Fruit fly (Drosophila melanogaster) whole organism, embryonic: ENCODE data around the gene CG14868.

Source experiments
- BtbVII ChIP-seq: fragments of 200-800 bp; sonication (Bioruptor generic); optimal IDR thresholded peaks from 3 replicates; lab custom pipeline; 2017; ENCODE audit warnings: missing biosample characterization, mild to moderate bottlenecking, missing genetic modification characterization
- CG10147 ChIP-seq: fragments of 200-800 bp; sonication (Bioruptor generic); optimal IDR thresholded peaks from 2 replicates; lab custom pipeline; 2019; ENCODE audit warnings: missing biosample characterization, mild to moderate bottlenecking, missing genetic modification characterization, moderate library complexity
- CG10543 ChIP-seq: fragments of 200-800 bp; sonication (Bioruptor generic); optimal IDR thresholded peaks from 3 replicates; lab custom pipeline; 2017; ENCODE audit warnings: missing biosample characterization, mild to moderate bottlenecking, missing genetic modification characterization, moderate library complexity
- CG11696 ChIP-seq: fragments of 200-800 bp; sonication (Bioruptor generic); IDR thresholded peaks from 2 replicates; pipeline ENCODE4 v1.3.6; 2022; ENCODE audit warnings: missing biosample characterization, missing genetic modification characterization
- CG11723 ChIP-seq: fragments of 200-800 bp; sonication (Bioruptor generic); optimal IDR thresholded peaks from 2 replicates; lab custom pipeline; 2017; ENCODE audit warnings: missing biosample characterization, mild to moderate bottlenecking, missing genetic modification characterization
- CG12104 ChIP-seq: fragments of 200-800 bp; sonication (Bioruptor generic); optimal IDR thresholded peaks from 3 replicates; lab custom pipeline; 2016; ENCODE audit warnings: missing biosample characterization, missing genetic modification characterization
- CG12744 ChIP-seq: fragments of 200-800 bp; sonication (Bioruptor generic); optimal IDR thresholded peaks from 2 replicates; lab custom pipeline; 2016; ENCODE audit warnings: missing biosample characterization, missing genetic modification characterization
- CG13894 ChIP-seq: fragments of 200-800 bp; sonication (Bioruptor generic); optimal IDR thresholded peaks from 3 replicates; lab custom pipeline; 2018; ENCODE audit warnings: missing biosample characterization, mild to moderate bottlenecking, missing genetic modification characterization, moderate library complexity
- CG15073 ChIP-seq: fragments of 200-800 bp; sonication (Bioruptor generic); optimal IDR thresholded peaks from 2 replicates; lab custom pipeline; 2016; ENCODE audit warnings: missing biosample characterization, missing genetic modification characterization
- CG31365 ChIP-seq: fragments of 200-800 bp; sonication (Bioruptor generic); optimal IDR thresholded peaks from 2 replicates; lab custom pipeline; 2018; ENCODE audit warnings: missing biosample characterization, mild to moderate bottlenecking, missing genetic modification characterization
- CG31388 ChIP-seq: fragments of 200-800 bp; sonication (Bioruptor generic); optimal IDR thresholded peaks from 2 replicates; lab custom pipeline; 2016; ENCODE audit warnings: missing biosample characterization, missing genetic modification characterization
- CG32772 ChIP-seq: fragments of 200-800 bp; sonication (Bioruptor generic); IDR thresholded peaks from 2 replicates; pipeline ENCODE4 v1.3.6; 2022; ENCODE audit warnings: missing biosample characterization, missing genetic modification characterization
- CG3407 ChIP-seq: fragments of 200-800 bp; sonication (Bioruptor generic); optimal IDR thresholded peaks from 2 replicates; lab custom pipeline; 2018; ENCODE audit warnings: missing biosample characterization, mild to moderate bottlenecking, missing genetic modification characterization
- CG34224 ChIP-seq: fragments of 200-800 bp; sonication (Bioruptor generic); IDR thresholded peaks from 3 replicates; pipeline ENCODE4 v1.3.6; 2022; ENCODE audit warnings: missing biosample characterization, missing genetic modification characterization; ENCODE audit not compliant: partially characterized antibody
- CG3995 ChIP-seq: fragments of 200-800 bp; sonication (Bioruptor generic); optimal IDR thresholded peaks from 3 replicates; lab custom pipeline; 2016; ENCODE audit warnings: missing biosample characterization, missing genetic modification characterization
- CG4282 ChIP-seq: fragments of 200-800 bp; sonication (Bioruptor generic); optimal IDR thresholded peaks from 2 replicates; lab custom pipeline; 2016; ENCODE audit warnings: missing biosample characterization, missing genetic modification characterization
- CG4360 ChIP-seq: fragments of 200-800 bp; sonication (Bioruptor generic); IDR thresholded peaks from 2 replicates; pipeline ENCODE4 v1.3.6; 2022; ENCODE audit warnings: missing biosample characterization, missing genetic modification characterization
- CG43689 ChIP-seq: fragments of 200-800 bp; sonication (Bioruptor generic); IDR thresholded peaks from 2 replicates; pipeline ENCODE4 v1.3.6; 2022; ENCODE audit warnings: missing biosample characterization, missing genetic modification characterization
- CG5180 ChIP-seq: fragments of 200-800 bp; sonication (Bioruptor generic); optimal IDR thresholded peaks from 3 replicates; lab custom pipeline; 2017; ENCODE audit warnings: missing biosample characterization, missing genetic modification characterization, mild to moderate bottlenecking, moderate library complexity, missing genetic modification reagents
- CG6175 ChIP-seq: fragments of 200-800 bp; sonication (Bioruptor generic); IDR thresholded peaks from 3 replicates; pipeline ENCODE4 v1.3.6; 2022; ENCODE audit warnings: missing biosample characterization, missing genetic modification characterization
- CG6791 ChIP-seq: fragments of 200-800 bp; sonication (Bioruptor generic); IDR thresholded peaks from 3 replicates; pipeline ENCODE4 v1.3.6; 2022; ENCODE audit warnings: missing biosample characterization, missing genetic modification characterization; ENCODE audit not compliant: partially characterized antibody
- CG6854 ChIP-seq: fragments of 200-800 bp; sonication (Bioruptor generic); optimal IDR thresholded peaks from 3 replicates; lab custom pipeline; 2017; ENCODE audit warnings: missing biosample characterization, mild to moderate bottlenecking, missing genetic modification characterization
- CoRest ChIP-seq: fragments of 200-800 bp; sonication (Bioruptor generic); optimal IDR thresholded peaks from 3 replicates; lab custom pipeline; 2018; ENCODE audit warnings: missing biosample characterization, mild to moderate bottlenecking, missing genetic modification characterization, moderate library complexity
- D ChIP-seq, 2 experiments: fragments of 200-800 bp in 1 of 2; fragments of >200 bp in 1 of 2; sonication (Bioruptor generic) in 1 of 2; optimal IDR thresholded peaks; 2 replicates in 1 of 2; 3 replicates in 1 of 2; lab custom pipeline; 2017; ENCODE audit warnings: mild to moderate bottlenecking in 1 of 2, missing biosample characterization in 1 of 2, missing genetic modification characterization in 1 of 2, missing genetic modification reagents in 1 of 2
- HmgD ChIP-seq: fragments of 200-800 bp; sonication (Bioruptor generic); optimal IDR thresholded peaks from 3 replicates; lab custom pipeline; 2016; ENCODE audit warnings: missing biosample characterization, missing genetic modification characterization
- Jarid2 ChIP-seq: fragments of 200-800 bp; sonication (Bioruptor generic); optimal IDR thresholded peaks from 3 replicates; lab custom pipeline; 2017; ENCODE audit warnings: mild to moderate bottlenecking, missing biosample characterization, missing genetic modification reagents, missing genetic modification characterization
- MESR4 ChIP-seq: fragments of 200-800 bp; sonication (Bioruptor generic); optimal IDR thresholded peaks from 2 replicates; lab custom pipeline; 2018; ENCODE audit warnings: missing biosample characterization, mild to moderate bottlenecking, missing genetic modification characterization, moderate library complexity
- Med ChIP-seq: fragments of 200-800 bp; sonication (Bioruptor generic); peaks from one replicate; lab custom pipeline; 2016; ENCODE audit warnings: missing biosample characterization, missing genetic modification characterization, mild to moderate bottlenecking, inconsistent platforms, moderate library complexity
- NfI ChIP-seq: fragments of 200-800 bp; sonication (Bioruptor generic); optimal IDR thresholded peaks from 3 replicates; lab custom pipeline; 2018; ENCODE audit warnings: missing biosample characterization, mild to moderate bottlenecking, missing genetic modification characterization, moderate library complexity
- Ravus ChIP-seq: fragments of 200-800 bp; sonication (Bioruptor generic); IDR thresholded peaks from 2 replicates; pipeline ENCODE4 v1.3.6; 2022; ENCODE audit warnings: missing biosample characterization, missing genetic modification characterization
- Scr ChIP-seq: fragments of 200-800 bp; sonication (Bioruptor generic); IDR thresholded peaks from 2 replicates; pipeline ENCODE4 v1.3.6; 2022; ENCODE audit warnings: missing biosample characterization, missing genetic modification characterization; ENCODE audit not compliant: partially characterized antibody
- Sox102F ChIP-seq: fragments of 200-800 bp; sonication (Bioruptor generic); optimal IDR thresholded peaks from 2 replicates; lab custom pipeline; 2018; ENCODE audit warnings: missing biosample characterization, mild to moderate bottlenecking, missing genetic modification characterization, moderate library complexity
- Tbp ChIP-seq: fragments of >200 bp; optimal IDR thresholded peaks from 2 replicates; lab custom pipeline; 2018; ENCODE audit warnings: missing biosample characterization, missing genetic modification characterization
- ab ChIP-seq: fragments of 200-800 bp; sonication (Bioruptor generic); optimal IDR thresholded peaks from 2 replicates; lab custom pipeline; 2016; ENCODE audit warnings: missing biosample characterization, missing genetic modification characterization
- al ChIP-seq: fragments of 200-800 bp; sonication (Bioruptor generic); IDR thresholded peaks from 2 replicates; pipeline ENCODE4 v1.3.6; 2022; ENCODE audit warnings: missing biosample characterization, missing genetic modification characterization
- amos ChIP-seq: fragments of 200-800 bp; sonication (Bioruptor generic); IDR thresholded peaks from 2 replicates; pipeline ENCODE4 v1.3.6; 2022; ENCODE audit warnings: missing biosample characterization, missing genetic modification characterization; ENCODE audit not compliant: partially characterized antibody
- ash1 ChIP-seq: fragments of 200-800 bp; sonication (Bioruptor generic); optimal IDR thresholded peaks from 2 replicates; lab custom pipeline; 2018; ENCODE audit warnings: missing biosample characterization, mild to moderate bottlenecking, missing genetic modification characterization
- chinmo ChIP-seq: fragments of 200-800 bp; sonication (Bioruptor generic); IDR thresholded peaks from 4 replicates; pipeline ENCODE4 v1.3.6; 2022; ENCODE audit warnings: missing biosample characterization, missing genetic modification characterization; ENCODE audit not compliant: partially characterized antibody
- esg ChIP-seq: fragments of 200-800 bp; sonication (Bioruptor generic); conservative IDR thresholded peaks from 2 replicates; pipeline ENCODE4 v1.3.6; 2022; ENCODE audit warnings: missing biosample characterization, missing genetic modification characterization
- lov ChIP-seq, 2 experiments: fragments of 200-800 bp in 1 of 2; fragments of >200 bp in 1 of 2; sonication (Bioruptor generic) in 1 of 2; IDR thresholded peaks in 1 of 2; optimal IDR thresholded peaks in 1 of 2; 2 replicates in 1 of 2; 3 replicates in 1 of 2; pipeline versions ENCODE4 v1.3.6 to Lab custom; 2017 to 2022; ENCODE audit warnings: missing biosample characterization in 1 of 2, missing genetic modification characterization in 1 of 2
- schlank ChIP-seq: fragments of 200-800 bp; sonication (Bioruptor generic); optimal IDR thresholded peaks from 2 replicates; lab custom pipeline; 2018; ENCODE audit warnings: missing biosample characterization, mild to moderate bottlenecking, missing genetic modification characterization
- sd ChIP-seq: fragments of 200-800 bp; sonication (Bioruptor generic); optimal IDR thresholded peaks from 3 replicates; lab custom pipeline; 2018; ENCODE audit warnings: missing biosample characterization, mild to moderate bottlenecking, missing genetic modification characterization, moderate library complexity
- seq ChIP-seq: fragments of 200-800 bp; sonication (Bioruptor generic); IDR thresholded peaks from 2 replicates; pipeline ENCODE4 v1.3.6; 2022; ENCODE audit warnings: missing biosample characterization, missing genetic modification characterization
- shn ChIP-seq: fragments of 200-800 bp; sonication (Bioruptor generic); optimal IDR thresholded peaks from 3 replicates; lab custom pipeline; 2016; ENCODE audit warnings: missing biosample characterization, missing genetic modification characterization
- unc-4 ChIP-seq: fragments of 200-800 bp; sonication (Bioruptor generic); IDR thresholded peaks from 2 replicates; pipeline ENCODE4 v1.3.6; 2022; ENCODE audit warnings: missing biosample characterization, missing genetic modification characterization; ENCODE audit not compliant: partially characterized antibody
- usp ChIP-seq: fragments of >200 bp; optimal IDR thresholded peaks from 2 replicates; lab custom pipeline; 2017; ENCODE audit warnings: missing biosample characterization, missing genetic modification characterization
- vvl ChIP-seq: fragments of 200-800 bp; sonication (Bioruptor generic); IDR thresholded peaks from 2 replicates; pipeline ENCODE4 v1.3.6; 2022; ENCODE audit warnings: missing biosample characterization, missing genetic modification characterization
- zfh1 ChIP-seq: fragments of 200-800 bp; sonication (Bioruptor generic); IDR thresholded peaks from 3 replicates; pipeline ENCODE4 v1.3.6; 2022; ENCODE audit warnings: missing biosample characterization, missing genetic modification characterization

Gene CG14868

dm6 chr3R:15418824-15419530 lies 49.2 kb upstream of the CG14868 start (continued):
- TF ChIP-seq CG3407 (peak; percentile 70), seq (GFP tag; lab: Robert Waterston, UW) (peak; percentile 75), CG3995 (no peak), CG13894 (tag; lab: Kevin White, UChicago) (no peak), CG11723 (peak; percentile 46), CG10147 (GFP tag; lab: Kevin White, UChicago) (peak; percentile 48), CG6791 (GFP tag; lab: Robert Waterston, UW) (no peak), CoRest (peak; percentile 90), CG31365 (tag; lab: Kevin White, UChicago) (no peak), CG11696 (GFP tag; lab: Robert Waterston, UW) (no peak), chinmo (peak; percentile 75; the same call in 3 of the 4 replicates), NfI (GFP tag; lab: Kevin White, UChicago) (peak; percentile 53), CG10543 (peak; percentile 42), Jarid2 (peak; percentile 9), schlank (tag; lab: Kevin White, UChicago) (no peak), esg (GFP tag; lab: Robert Waterston, UW) (peak; percentile 31; the same call in 1 of the 2 replicates), vvl (no peak), CG12104 (GFP tag; lab: Kevin White, UChicago) (peak; percentile 48), CG6175 (GFP tag; lab: Robert Waterston, UW) (no peak), unc-4 (GFP tag; lab: Robert Waterston, UW) (no peak), CG32772 (GFP tag; lab: Robert Waterston, UW) (peak; percentile 42; the same call in 1 of the 2 replicates), ab (GFP tag; lab: Kevin White, UChicago) (no peak), CG12744 (GFP tag; lab: Kevin White, UChicago) (peak; percentile 14), CG34224 (GFP tag; lab: Robert Waterston, UW) (no peak), shn (GFP tag; lab: Kevin White, UChicago) (no peak), CG6854 (GFP tag; lab: Kevin White, UChicago) (peak; percentile 8), ash1 (no peak), CG31388 (GFP tag; lab: Kevin White, UChicago) (no peak), BtbVII (peak; percentile 66), Scr (GFP tag; lab: Robert Waterston, UW) (no peak), usp (GFP tag; lab: Kevin White, UChicago) (no peak), lov (optimal IDR thresholded peaks at IDR 0.05; lab: Kevin White, UChicago) (no peak), lov (GFP tag; IDR thresholded peaks at IDR 0.05; lab: Robert Waterston, UW) (no peak), D (optimal IDR thresholded peaks at IDR 0.05; lab: Kevin White, UChicago) (no peak), D (GFP tag; optimal IDR thresholded peaks at IDR 0.05; lab: Kevin White, UChicago) (peak; percentile 79), CG4360 (GFP tag; lab: Robert Waterston, UW) (peak; percentile 83), zfh1 (GFP tag; lab: Robert Waterston, UW) (peak; percentile 33; the same call in 1 of the 3 replicates), Tbp (GFP tag; lab: Kevin White, UChicago) (no peak), MESR4 (no peak), CG15073 (GFP tag; lab: Kevin White, UChicago) (no peak), amos (GFP tag; lab: Robert Waterston, UW) (no peak), sd (peak; percentile 20), HmgD (GFP tag; lab: Kevin White, UChicago) (no peak), al (GFP tag; lab: Robert Waterston, UW) (no peak), Med (GFP tag; lab: Kevin White, UChicago) (peak; percentile 52), CG4282 (GFP tag; lab: Kevin White, UChicago) (no peak), CG43689 (GFP tag; lab: Robert Waterston, UW) (no peak), CG5180 (peak; percentile 31), Sox102F (GFP tag; lab: Kevin White, UChicago) (peak; percentile 77), Ravus (GFP tag; lab: Robert Waterston, UW) (no peak)
